Fruit fly (Drosophila melanogaster) whole organism, pupa: ENCODE results near the gene CG46465.

Experiments
- CG10348 ChIP-seq: fragments of 200-800 bp; sonication (Bioruptor generic); IDR thresholded peaks from 2 replicates; pipeline ENCODE4 v1.3.6; 2022; ENCODE audit warnings: missing biosample characterization, missing genetic modification characterization
- CG12605 ChIP-seq: fragments of 200-800 bp; sonication (Bioruptor generic); IDR thresholded peaks from 2 replicates; pipeline ENCODE4 v1.3.6; 2022; ENCODE audit warnings: missing biosample characterization, missing genetic modification characterization
- CG13204 ChIP-seq: fragments of 200-800 bp; sonication (Bioruptor generic); optimal IDR thresholded peaks from 2 replicates; lab custom pipeline; 2018; ENCODE audit warnings: missing biosample characterization, mild to moderate bottlenecking, missing genetic modification characterization, moderate library complexity
- CG14655 ChIP-seq: fragments of 200-800 bp; sonication (Bioruptor generic); optimal IDR thresholded peaks from 3 replicates; lab custom pipeline; 2017; ENCODE audit warnings: mild to moderate bottlenecking, missing biosample characterization, missing genetic modification reagents, missing genetic modification characterization
- CG15710 ChIP-seq: fragments of 200-800 bp; sonication (Bioruptor generic); optimal IDR thresholded peaks from 2 replicates; lab custom pipeline; 2018; ENCODE audit warnings: missing biosample characterization, mild to moderate bottlenecking, missing genetic modification characterization, moderate library complexity
- CG17806 ChIP-seq: fragments of 200-800 bp; sonication (Bioruptor generic); optimal IDR thresholded peaks from 2 replicates; lab custom pipeline; 2018; ENCODE audit warnings: missing biosample characterization, mild to moderate bottlenecking, missing genetic modification characterization, moderate library complexity
- CG32121 ChIP-seq: fragments of 200-800 bp; sonication (Bioruptor generic); IDR thresholded peaks from 2 replicates; pipeline ENCODE4 v1.3.6; 2022; ENCODE audit warnings: missing biosample characterization, missing genetic modification characterization
- CG34367 ChIP-seq: fragments of 200-800 bp; sonication (Bioruptor generic); optimal IDR thresholded peaks from 2 replicates; lab custom pipeline; 2018; ENCODE audit warnings: missing biosample characterization, mild to moderate bottlenecking, missing genetic modification characterization
- CG4496 ChIP-seq: fragments of 200-800 bp; sonication (Bioruptor generic); IDR thresholded peaks from 3 replicates; pipeline ENCODE4 v1.3.6; 2022; ENCODE audit warnings: missing biosample characterization, missing genetic modification characterization
- CG8159 ChIP-seq: fragments of 200-800 bp; sonication (Bioruptor generic); optimal IDR thresholded peaks from 3 replicates; lab custom pipeline; 2018; ENCODE audit warnings: missing biosample characterization, mild to moderate bottlenecking, missing genetic modification characterization, moderate library complexity
- CG8301 ChIP-seq: fragments of 200-800 bp; sonication (Bioruptor generic); optimal IDR thresholded peaks from 2 replicates; lab custom pipeline; 2018; ENCODE audit warnings: missing biosample characterization, mild to moderate bottlenecking, missing genetic modification characterization
- CG9948 ChIP-seq: fragments of 200-800 bp; sonication (Bioruptor generic); optimal IDR thresholded peaks from 2 replicates; lab custom pipeline; 2018; ENCODE audit warnings: missing biosample characterization, mild to moderate bottlenecking, missing genetic modification characterization, moderate library complexity
- D1 ChIP-seq: fragments of 200-800 bp; sonication (Bioruptor generic); optimal IDR thresholded peaks from 2 replicates; lab custom pipeline; 2018; ENCODE audit warnings: missing biosample characterization, mild to moderate bottlenecking, missing genetic modification characterization, moderate library complexity
- EcR ChIP-seq: fragments of 200-800 bp; sonication (Bioruptor generic); optimal IDR thresholded peaks from 3 replicates; lab custom pipeline; 2019; ENCODE audit warnings: missing biosample characterization, missing genetic modification characterization, mild to moderate bottlenecking, moderate library complexity, missing genetic modification reagents
- Ets98B ChIP-seq: fragments of 200-800 bp; sonication (Bioruptor generic); IDR thresholded peaks from 2 replicates; pipeline ENCODE4 v1.3.6; 2022; ENCODE audit warnings: missing biosample characterization, missing genetic modification characterization
- Pif1A ChIP-seq: fragments of 200-800 bp; sonication (Bioruptor generic); optimal IDR thresholded peaks from 3 replicates; lab custom pipeline; 2016; ENCODE audit warnings: missing biosample characterization, missing genetic modification characterization
- Pif1B ChIP-seq: fragments of 200-800 bp; sonication (Bioruptor generic); optimal IDR thresholded peaks from 3 replicates; lab custom pipeline; 2016; ENCODE audit warnings: missing biosample characterization, missing genetic modification characterization
- Snoo ChIP-seq: fragments of 200-800 bp; sonication (Bioruptor generic); optimal IDR thresholded peaks from 3 replicates; lab custom pipeline; 2017; ENCODE audit warnings: missing biosample characterization, mild to moderate bottlenecking, missing genetic modification characterization, inconsistent platforms
- fd96Ca ChIP-seq: fragments of 200-800 bp; sonication (Bioruptor generic); IDR thresholded peaks from 3 replicates; pipeline ENCODE4 v1.3.6; 2022; ENCODE audit warnings: missing biosample characterization, missing genetic modification characterization
- gl ChIP-seq: fragments of 200-800 bp; sonication (Bioruptor generic); optimal IDR thresholded peaks from 2 replicates; lab custom pipeline; 2018; ENCODE audit warnings: missing biosample characterization, mild to moderate bottlenecking, missing genetic modification characterization
- rn ChIP-seq: fragments of 200-800 bp; sonication (Bioruptor generic); IDR thresholded peaks from 2 replicates; pipeline ENCODE4 v1.3.6; 2022; ENCODE audit warnings: missing biosample characterization, missing genetic modification characterization

CG46465 gene

dm6 chr2L:18992196-18992595 is at the start of gene CG46465:
Gene CG46465, plus strand, starts transcription at chr2L:18992496.
- no peak for TF ChIP-seq CG34367 (tag; lab: Kevin White, UChicago)
- TF ChIP-seq CG8159 (tag; lab: Kevin White, UChicago): no peak
- no peak for TF ChIP-seq gl (tag; lab: Kevin White, UChicago)
- TF ChIP-seq Snoo (tag; lab: Kevin White, UChicago): no peak
- no peak for TF ChIP-seq CG17806 (tag; lab: Kevin White, UChicago)
- TF ChIP-seq fd96Ca (GFP tag; lab: Robert Waterston, UW): no peak
- no peak for TF ChIP-seq CG14655 (GFP tag; lab: Kevin White, UChicago)
- TF ChIP-seq D1 (tag; lab: Kevin White, UChicago): no peak
- TF ChIP-seq Ets98B (GFP tag; lab: Robert Waterston, UW): no peak
- TF ChIP-seq Pif1A (GFP tag; lab: Kevin White, UChicago): no peak
- no peak for TF ChIP-seq CG8301 (tag; lab: Kevin White, UChicago)
- no peak for TF ChIP-seq CG15710
- no peak for TF ChIP-seq CG13204 (GFP tag; lab: Kevin White, UChicago)
- no peak for TF ChIP-seq CG9948 (tag; lab: Kevin White, UChicago)

DNA sequence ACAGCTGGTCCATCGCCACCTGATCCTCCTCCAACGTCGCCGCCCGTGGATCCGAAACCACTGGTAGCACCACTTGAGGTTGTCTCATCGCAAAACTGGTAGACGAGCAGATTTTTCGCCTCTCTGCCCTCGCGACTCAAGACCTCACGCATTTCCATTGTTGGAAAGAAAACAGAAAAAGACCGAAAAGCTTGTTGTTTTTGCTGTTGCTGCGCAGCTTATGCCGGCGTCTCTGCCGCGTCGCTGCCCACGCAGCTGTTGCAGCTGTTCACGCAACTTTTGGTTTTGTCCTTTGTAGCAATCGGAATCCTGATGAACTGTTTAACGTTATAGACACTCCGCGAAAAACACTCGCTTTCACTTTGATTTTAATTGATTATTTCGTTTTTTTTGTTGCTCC is 49.0 kb upstream of the CG46465 start:
- TF ChIP-seq gl (tag; lab: Kevin White, UChicago) (peak; percentile 29), CG13204 (GFP tag; lab: Kevin White, UChicago) (peak; percentile 56), EcR (GFP tag; lab: Kevin White, UChicago) (peak; percentile 2), Snoo (tag; lab: Kevin White, UChicago) (no peak), CG4496 (GFP tag; lab: Robert Waterston, UW) (no peak), rn (no peak), fd96Ca (GFP tag; lab: Robert Waterston, UW) (no peak)

- TF ChIP-seq CG10348 (GFP tag; lab: Robert Waterston, UW): no peak
- TF ChIP-seq CG14655 (GFP tag; lab: Kevin White, UChicago): no peak
- TF ChIP-seq CG32121 (GFP tag; lab: Robert Waterston, UW): no peak
- no peak for TF ChIP-seq rn
- no peak for TF ChIP-seq D1 (tag; lab: Kevin White, UChicago)
- no peak for TF ChIP-seq fd96Ca (GFP tag; lab: Robert Waterston, UW)
- no peak for TF ChIP-seq CG9948 (tag; lab: Kevin White, UChicago)
- no peak for TF ChIP-seq CG12605 (GFP tag; lab: Robert Waterston, UW)
- TF ChIP-seq gl (tag; lab: Kevin White, UChicago): no peak
- TF ChIP-seq CG34367 (tag; lab: Kevin White, UChicago): no peak
- TF ChIP-seq CG15710: no peak
- no peak for TF ChIP-seq EcR (GFP tag; lab: Kevin White, UChicago)
- TF ChIP-seq CG13204 (GFP tag; lab: Kevin White, UChicago): no peak
- no peak for TF ChIP-seq Ets98B (GFP tag; lab: Robert Waterston, UW)
- no peak for TF ChIP-seq Pif1B (GFP tag; lab: Kevin White, UChicago)
- TF ChIP-seq CG8301 (tag; lab: Kevin White, UChicago): no peak
- no peak for TF ChIP-seq CG4496 (GFP tag; lab: Robert Waterston, UW)
- TF ChIP-seq, all 21 proteins: peak for 0
Measured at dm6 chr2L:18943797-18944174, 48.5 kb upstream of the CG46465 start, which contains the start of gene ssp3. Gene ssp3, minus strand, starts transcription at chr2L:18943960.

DNA sequence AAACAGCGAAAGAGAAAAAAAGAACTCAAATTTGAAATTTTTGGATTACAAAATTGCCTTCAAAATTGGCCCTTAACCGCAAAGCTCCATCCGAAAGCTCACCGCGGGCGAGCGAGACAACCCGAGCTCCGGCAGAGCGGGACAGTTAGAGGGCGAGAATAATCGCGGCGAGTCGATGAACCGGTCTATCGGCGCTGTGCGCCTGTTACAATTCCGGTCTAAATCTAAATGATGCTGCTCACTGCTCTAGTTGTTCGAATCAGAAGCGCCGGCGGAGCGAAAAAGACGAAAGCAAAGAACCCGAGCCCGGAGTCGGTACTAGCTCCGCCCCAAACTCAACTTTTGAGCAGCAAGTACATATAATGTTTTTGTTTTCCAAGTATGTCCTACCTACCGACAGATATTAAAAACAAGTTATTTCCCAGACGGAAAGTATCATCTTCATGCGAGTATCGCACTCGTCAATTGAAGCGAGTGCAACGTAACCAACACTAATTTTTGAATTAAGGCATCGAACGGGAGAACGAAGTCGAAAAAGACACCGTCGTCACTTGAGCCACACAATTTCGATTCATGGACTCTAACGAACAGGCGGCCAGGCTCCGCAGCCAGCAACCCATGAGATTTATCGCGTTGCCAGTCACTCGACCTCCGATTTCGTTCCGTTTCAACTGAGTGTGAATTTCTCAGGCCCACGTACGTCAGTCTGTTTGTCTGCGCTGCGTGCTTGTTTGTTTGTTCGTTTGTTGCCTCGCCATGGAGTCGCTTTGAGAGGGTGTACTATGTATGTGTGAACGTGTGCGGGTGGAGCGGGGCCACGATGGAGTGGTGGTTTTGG is 47.9 kb upstream of the CG46465 start:
- TF ChIP-seq EcR (GFP tag; lab: Kevin White, UChicago): peak; percentile 95
- TF ChIP-seq CG13204 (GFP tag; lab: Kevin White, UChicago): peak; percentile 55
- TF ChIP-seq CG10348 (GFP tag; lab: Robert Waterston, UW): no peak

- TF ChIP-seq CG8159 (tag; lab: Kevin White, UChicago) (peak; percentile 65), CG15710 (peak; percentile 48), Pif1A (GFP tag; lab: Kevin White, UChicago) (no peak), CG9948 (tag; lab: Kevin White, UChicago) (peak; percentile 59), CG17806 (tag; lab: Kevin White, UChicago) (peak; percentile 38), EcR (GFP tag; lab: Kevin White, UChicago) (peak; percentile 89), CG14655 (GFP tag; lab: Kevin White, UChicago) (peak; percentile 67), CG8301 (tag; lab: Kevin White, UChicago) (peak; percentile 40), CG4496 (GFP tag; lab: Robert Waterston, UW) (peak; percentile 39; the same call in 2 of the 3 replicates), CG34367 (tag; lab: Kevin White, UChicago) (peak; percentile 1), Pif1B (GFP tag; lab: Kevin White, UChicago) (no peak), D1 (tag; lab: Kevin White, UChicago) (no peak)
- TF ChIP-seq, all 21 proteins: peak for 9
Measured at dm6 chr2L:18945765-18946552, 46.3 kb upstream of the CG46465 start, which contains the start of gene CG46304. Gene CG46304, plus strand, starts transcription at chr2L:18946305.
